Worm (Caenorhabditis elegans): ENCODE results near the gene skpt-1.

The skpt-1 gene

ce11 chrIII:5448177-5448576, at the start of gene skpt-1:
TSS of gene skpt-1 (minus strand) at chrIII:5448395.
- TF ChIP-seq aly-2 (tag; optimal IDR thresholded peaks at IDR 0.05) (no peak), unc-55 (GFP tag; optimal IDR thresholded peaks at IDR 0.05) (peak; percentile 65), lsy-2 (tag; optimal IDR thresholded peaks at IDR 0.05) (peak in 1 of 2 experiments; percentile 76), gmeb-1 (tag; optimal IDR thresholded peaks at IDR 0.05) (peak; percentile 82), fos-1 (tag; optimal IDR thresholded peaks at IDR 0.05) (peak; percentile 9), C34F6.9 (tag; optimal IDR thresholded peaks at IDR 0.05) (peak; percentile 51), skn-1 (tag; optimal IDR thresholded peaks at IDR 0.05) (no peak), nhr-129 (tag; optimal IDR thresholded peaks at IDR 0.05) (peak; percentile 7)

ce11 chrIII:5495168-5495567, 47.0 kb upstream of the skpt-1 start, which contains the start of gene R02F2.8:
TSS of gene R02F2.8 (minus strand) at chrIII:5495268.
- TF ChIP-seq aly-2 (tag; optimal IDR thresholded peaks at IDR 0.05) = no peak
- no peak for TF ChIP-seq nhr-6 (tag; optimal IDR thresholded peaks at IDR 0.05)
- TF ChIP-seq snpc-4 (tag; optimal IDR thresholded peaks at IDR 0.05) = no peak
- TF ChIP-seq nhr-12 (tag; optimal IDR thresholded peaks at IDR 0.05) = no peak
- no peak for TF ChIP-seq nhr-237 (tag; optimal IDR thresholded peaks at IDR 0.05)
- TF ChIP-seq ztf-11 (tag; optimal IDR thresholded peaks at IDR 0.05) = no peak

- no peak for TF ChIP-seq crh-2 (tag; optimal IDR thresholded peaks at IDR 0.05)
- TF ChIP-seq skn-1 (tag; optimal IDR thresholded peaks at IDR 0.05) = no peak
- TF ChIP-seq aly-2 (tag; optimal IDR thresholded peaks at IDR 0.05) = no peak
- no peak for TF ChIP-seq nhr-12 (tag; optimal IDR thresholded peaks at IDR 0.05)
- no peak for TF ChIP-seq nhr-11 (tag; optimal IDR thresholded peaks at IDR 0.05)
- TF ChIP-seq sma-9 (GFP tag; optimal IDR thresholded peaks at IDR 0.05) = no peak
- TF ChIP-seq sma-9 (tag; optimal IDR thresholded peaks at IDR 0.05) = no peak
- no peak for TF ChIP-seq nhr-10 (tag; optimal IDR thresholded peaks at IDR 0.05)
- TF ChIP-seq ceh-82 (tag; optimal IDR thresholded peaks at IDR 0.05) = no peak
- no peak for TF ChIP-seq zag-1 (tag; optimal IDR thresholded peaks at IDR 0.05)
- no peak for TF ChIP-seq lin-13 (GFP tag; optimal IDR thresholded peaks at IDR 0.05)
- TF ChIP-seq R02D3.7 (tag; optimal IDR thresholded peaks at IDR 0.05) = no peak
These were observed 39.0 kb upstream of the skpt-1 start, which contains the start of gene osg-1 for ce11 chrIII:5487087-5487603. TSS of gene osg-1 (plus strand) at chrIII:5487553.

DNA sequence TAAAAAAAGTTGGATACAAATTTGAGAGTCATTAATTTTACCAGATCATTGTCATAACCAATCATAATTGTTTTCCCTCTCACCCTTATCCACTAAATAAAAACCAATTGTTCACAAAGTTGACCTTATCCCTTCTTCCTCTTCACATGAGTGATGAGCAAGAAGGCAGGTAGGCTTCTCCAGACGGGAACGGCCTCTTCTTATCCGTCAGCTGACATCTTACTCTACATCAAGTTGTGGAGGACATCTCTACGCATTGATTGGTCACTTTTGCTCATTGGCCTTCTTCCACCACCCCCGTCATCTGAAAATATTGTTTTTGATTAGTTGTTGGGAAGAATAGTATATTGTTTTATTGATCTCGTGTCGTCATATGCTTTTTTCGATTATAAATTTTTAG, 38.1 kb upstream of the skpt-1 start:
- TF ChIP-seq sma-3 (GFP tag; optimal IDR thresholded peaks at IDR 0.05) = no peak
- no peak for TF ChIP-seq ztf-4 (tag; optimal IDR thresholded peaks at IDR 0.05)
- TF ChIP-seq peb-1 (tag; optimal IDR thresholded peaks at IDR 0.05) = no peak
- TF ChIP-seq nhr-11 (tag; optimal IDR thresholded peaks at IDR 0.05) = no peak
- TF ChIP-seq elt-1 (tag; optimal IDR thresholded peaks at IDR 0.05) = no peak
- TF ChIP-seq unc-39 (tag; optimal IDR thresholded peaks at IDR 0.05) = no peak
- TF ChIP-seq unc-62 (GFP tag; optimal IDR thresholded peaks at IDR 0.05) = no peak
- TF ChIP-seq crh-2 (tag; optimal IDR thresholded peaks at IDR 0.05) = no peak
- TF ChIP-seq blmp-1 (tag; optimal IDR thresholded peaks at IDR 0.05; ENCODE audit: insufficient read depth) = no peak
- no peak for TF ChIP-seq lin-13 (GFP tag; optimal IDR thresholded peaks at IDR 0.05)
- TF ChIP-seq ZK546.5 (tag; optimal IDR thresholded peaks at IDR 0.05) = no peak
- TF ChIP-seq nhr-129 (tag; optimal IDR thresholded peaks at IDR 0.05) = no peak
- TF ChIP-seq nhr-25 (tag; optimal IDR thresholded peaks at IDR 0.05) = no peak
- TF ChIP-seq egl-27 (tag; optimal IDR thresholded peaks at IDR 0.05) = no peak
- no peak for TF ChIP-seq elt-3 (tag; optimal IDR thresholded peaks at IDR 0.05)
- no peak for TF ChIP-seq R02D3.7 (tag; optimal IDR thresholded peaks at IDR 0.05)
- no peak for TF ChIP-seq zag-1 (tag; optimal IDR thresholded peaks at IDR 0.05)
- no peak for TF ChIP-seq lin-11 (tag; optimal IDR thresholded peaks at IDR 0.05)
- TF ChIP-seq sma-9 (GFP tag; optimal IDR thresholded peaks at IDR 0.05) = no peak
- TF ChIP-seq sma-9 (tag; optimal IDR thresholded peaks at IDR 0.05) = no peak
- TF ChIP-seq Y55F3AM.14 (GFP tag; optimal IDR thresholded peaks at IDR 0.05) = no peak

ce11 chrIII:5483738-5484315, 35.6 kb upstream of the skpt-1 start, which contains the start of the genes R02F2.7 and R02F2.4:
TSS of gene R02F2.7 (minus strand) at chrIII:5483773.
TSS of gene R02F2.4 (plus strand) at chrIII:5484289.
- TF ChIP-seq C34F6.9 (tag; optimal IDR thresholded peaks at IDR 0.05) (peak; percentile 25), lsy-2 (tag; optimal IDR thresholded peaks at IDR 0.05) (peak in 1 of 2 experiments; percentile 34), unc-55 (GFP tag; optimal IDR thresholded peaks at IDR 0.05) (peak; percentile 49), gmeb-1 (tag; optimal IDR thresholded peaks at IDR 0.05) (peak; percentile 87), nhr-237 (tag; optimal IDR thresholded peaks at IDR 0.05) (no peak), egl-27 (tag; optimal IDR thresholded peaks at IDR 0.05) (no peak), unc-62 (GFP tag; optimal IDR thresholded peaks at IDR 0.05) (no peak), nhr-6 (tag; optimal IDR thresholded peaks at IDR 0.05) (no peak), ztf-1 (GFP tag; conservative IDR thresholded peaks at IDR 0.05) (no peak)

All from whole organism, L2 larva.